Fruit fly (Drosophila melanogaster) whole organism, embryonic: ENCODE measurements around the gene Tim17a2.
A peak's percentile ranks its signal among the peaks of the same experiment; 100 is the strongest.

Source experiments
- ATbp ChIP-seq: fragments of 200-800 bp; sonication (Bioruptor generic); optimal IDR thresholded peaks from 2 replicates; lab custom pipeline; 2017; ENCODE audit warnings: missing biosample characterization, mild to moderate bottlenecking, missing genetic modification characterization, missing genetic modification reagents
- Adf1 ChIP-seq: fragments of 200-800 bp; sonication (Bioruptor generic); IDR thresholded peaks from 2 replicates; pipeline ENCODE4 v1.3.6; 2022; ENCODE audit warnings: missing biosample characterization, missing genetic modification characterization
- Awh ChIP-seq: fragments of 200-800 bp; sonication (Bioruptor generic); IDR thresholded peaks from 2 replicates; pipeline ENCODE4, ENCODE4 v1.3.6; 2022; ENCODE audit warnings: missing biosample characterization, missing genetic modification characterization
- CG11398 ChIP-seq: fragments of 200-800 bp; sonication (Bioruptor generic); optimal IDR thresholded peaks from 2 replicates; lab custom pipeline; 2016; ENCODE audit warnings: missing biosample characterization, missing genetic modification characterization
- CG11456 ChIP-seq: fragments of 200-800 bp; sonication (Bioruptor generic); IDR thresholded peaks from 3 replicates; pipeline ENCODE4 v1.3.6; 2022; ENCODE audit warnings: missing biosample characterization, missing genetic modification characterization
- CG11560 ChIP-seq: fragments of 200-800 bp; sonication (Bioruptor generic); IDR thresholded peaks from 3 replicates; pipeline ENCODE4 v1.3.6; 2022; ENCODE audit warnings: missing biosample characterization, missing genetic modification characterization
- CG12744 ChIP-seq: fragments of 200-800 bp; sonication (Bioruptor generic); optimal IDR thresholded peaks from 2 replicates; lab custom pipeline; 2016; ENCODE audit warnings: missing biosample characterization, missing genetic modification characterization
- CG15073 ChIP-seq: fragments of 200-800 bp; sonication (Bioruptor generic); optimal IDR thresholded peaks from 2 replicates; lab custom pipeline; 2016; ENCODE audit warnings: missing biosample characterization, missing genetic modification characterization
- CG1602 ChIP-seq: fragments of 200-800 bp; sonication (Bioruptor generic); optimal IDR thresholded peaks from 3 replicates; lab custom pipeline; 2016; ENCODE audit warnings: missing biosample characterization, missing genetic modification characterization
- CG17186 ChIP-seq: fragments of 200-800 bp; sonication (Bioruptor generic); optimal IDR thresholded peaks from 3 replicates; lab custom pipeline; 2017; ENCODE audit warnings: missing biosample characterization, missing genetic modification reagents, missing genetic modification characterization
- CG3065 ChIP-seq: fragments of 200-800 bp; sonication (Bioruptor generic); optimal IDR thresholded peaks from 2 replicates; lab custom pipeline; 2016; ENCODE audit warnings: missing biosample characterization, missing genetic modification characterization
- CG5180 ChIP-seq: fragments of 200-800 bp; sonication (Bioruptor generic); optimal IDR thresholded peaks from 3 replicates; lab custom pipeline; 2017; ENCODE audit warnings: missing biosample characterization, missing genetic modification characterization, mild to moderate bottlenecking, moderate library complexity, missing genetic modification reagents
- CG5953 ChIP-seq: fragments of 200-800 bp; sonication (Bioruptor generic); IDR thresholded peaks from 2 replicates; pipeline ENCODE4 v1.3.6; 2022; ENCODE audit warnings: missing biosample characterization, missing genetic modification characterization
- CG6765 ChIP-seq: fragments of 200-800 bp; sonication (Bioruptor generic); optimal IDR thresholded peaks from 3 replicates; lab custom pipeline; 2017; ENCODE audit warnings: missing biosample characterization, mild to moderate bottlenecking, missing genetic modification characterization
- CG7271 ChIP-seq: fragments of 200-800 bp; sonication (Bioruptor generic); optimal IDR thresholded peaks from 2 replicates; lab custom pipeline; 2018; ENCODE audit warnings: missing biosample characterization, mild to moderate bottlenecking, missing genetic modification characterization, moderate library complexity
- CG7745 ChIP-seq: fragments of 200-800 bp; sonication (Bioruptor generic); optimal IDR thresholded peaks from 2 replicates; lab custom pipeline; 2018; ENCODE audit warnings: missing biosample characterization, mild to moderate bottlenecking, missing genetic modification characterization, moderate library complexity
- CoRest ChIP-seq: fragments of 200-800 bp; sonication (Bioruptor generic); optimal IDR thresholded peaks from 3 replicates; lab custom pipeline; 2018; ENCODE audit warnings: missing biosample characterization, mild to moderate bottlenecking, missing genetic modification characterization, moderate library complexity
- Doc2 ChIP-seq: fragments of 200-800 bp; sonication (Bioruptor generic); IDR thresholded peaks from 2 replicates; pipeline ENCODE4 v1.3.6; 2022; ENCODE audit warnings: missing biosample characterization, missing genetic modification characterization
- Dref ChIP-seq: fragments of 200-800 bp; sonication (Bioruptor generic); IDR thresholded peaks from 2 replicates; pipeline ENCODE4 v1.3.6; 2022; ENCODE audit warnings: missing biosample characterization, missing genetic modification characterization
- HLH54F ChIP-seq: fragments of 200-800 bp; sonication (Bioruptor generic); optimal IDR thresholded peaks from 3 replicates; lab custom pipeline; 2016; ENCODE audit warnings: missing biosample characterization, missing genetic modification characterization
- Lhr ChIP-seq: fragments of 200-800 bp; sonication (Bioruptor generic); optimal IDR thresholded peaks from 3 replicates; lab custom pipeline; 2017; ENCODE audit warnings: mild to moderate bottlenecking, missing biosample characterization, missing genetic modification reagents, missing genetic modification characterization
- Lpt ChIP-seq: fragments of >200 bp; optimal IDR thresholded peaks from 2 replicates; lab custom pipeline; 2018; ENCODE audit warnings: missing biosample characterization, missing genetic modification characterization
- NC2α ChIP-seq: fragments of 200-800 bp; sonication (Bioruptor generic); optimal IDR thresholded peaks from 2 replicates; lab custom pipeline; 2016; ENCODE audit warnings: missing biosample characterization, missing genetic modification characterization
- Neu2 ChIP-seq: fragments of 200-800 bp; sonication (Bioruptor generic); optimal IDR thresholded peaks from 3 replicates; lab custom pipeline; 2016; ENCODE audit warnings: missing biosample characterization, missing genetic modification characterization, borderline replicate concordance
- Ssrp ChIP-seq: fragments of 200-800 bp; sonication (Bioruptor generic); optimal IDR thresholded peaks from 2 replicates; lab custom pipeline; 2018; ENCODE audit warnings: missing biosample characterization, mild to moderate bottlenecking, missing genetic modification characterization, moderate library complexity
- Vsx1 ChIP-seq: fragments of 200-800 bp; sonication (Bioruptor generic); optimal IDR thresholded peaks from 2 replicates; lab custom pipeline; 2017; ENCODE audit warnings: missing biosample characterization, mild to moderate bottlenecking, missing genetic modification characterization, missing genetic modification reagents
- abd-A ChIP-seq: fragments of 200-800 bp; sonication (Bioruptor generic); optimal IDR thresholded peaks from 3 replicates; lab custom pipeline; 2019; ENCODE audit warnings: missing biosample characterization, mild to moderate bottlenecking, missing genetic modification characterization, moderate library complexity
- az2 ChIP-seq: fragments of 200-800 bp; sonication (Bioruptor generic); optimal IDR thresholded peaks from 3 replicates; lab custom pipeline; 2016; ENCODE audit warnings: missing biosample characterization, missing genetic modification characterization
- chm ChIP-seq: fragments of 200-800 bp; sonication (Bioruptor generic); IDR thresholded peaks from 2 replicates; pipeline ENCODE4 v1.3.6; 2022; ENCODE audit warnings: missing biosample characterization, missing genetic modification characterization
- corto ChIP-seq: fragments of 200-800 bp; sonication (Bioruptor generic); optimal IDR thresholded peaks from 2 replicates; lab custom pipeline; 2016; ENCODE audit warnings: missing biosample characterization, mild to moderate bottlenecking, missing genetic modification characterization, moderate library complexity
- crc ChIP-seq: fragments of 200-800 bp; sonication (Bioruptor generic); optimal IDR thresholded peaks from 2 replicates; lab custom pipeline; 2016; ENCODE audit warnings: missing biosample characterization, missing genetic modification characterization
- emc ChIP-seq: fragments of 200-800 bp; sonication (Bioruptor generic); optimal IDR thresholded peaks from 2 replicates; lab custom pipeline; 2016; ENCODE audit warnings: missing biosample characterization, missing genetic modification characterization
- ems ChIP-seq: fragments of 200-800 bp; sonication (Bioruptor generic); optimal IDR thresholded peaks from 3 replicates; lab custom pipeline; 2016; ENCODE audit warnings: missing biosample characterization, missing genetic modification characterization
- en ChIP-seq: fragments of 200-800 bp; sonication (Bioruptor generic); optimal IDR thresholded peaks from 2 replicates; lab custom pipeline; 2016; ENCODE audit warnings: missing biosample characterization, missing genetic modification characterization
- eve ChIP-seq, 2 experiments: fragments of >200 bp; optimal IDR thresholded peaks; 2 replicates each; lab custom pipeline; 2017; ENCODE audit warnings: missing biosample characterization in 2 of 2, missing genetic modification characterization in 2 of 2
- fd3F ChIP-seq: fragments of 200-800 bp; sonication (Bioruptor generic); optimal IDR thresholded peaks from 2 replicates; lab custom pipeline; 2018; ENCODE audit warnings: missing biosample characterization, mild to moderate bottlenecking, missing genetic modification characterization, moderate library complexity
- fru ChIP-seq: fragments of >200 bp; optimal IDR thresholded peaks from 2 replicates; lab custom pipeline; 2017
- hb ChIP-seq: fragments of 200-800 bp; sonication (Bioruptor generic); IDR thresholded peaks from 3 replicates; pipeline ENCODE4 v1.3.6; 2022; ENCODE audit warnings: missing biosample characterization, missing genetic modification characterization; ENCODE audit not compliant: partially characterized antibody
- lmd ChIP-seq: fragments of 200-800 bp; sonication (Bioruptor generic); IDR thresholded peaks from 2 replicates; pipeline ENCODE4 v1.3.6; 2022; ENCODE audit warnings: missing biosample characterization, missing genetic modification characterization
- lola ChIP-seq, 3 experiments: fragments of >200 bp in 2 of 3; fragments of 200-800 bp in 1 of 3; sonication (Bioruptor generic) in 1 of 3; optimal IDR thresholded peaks; 2 replicates each; lab custom pipeline; 2017 to 2019; ENCODE audit warnings: missing biosample characterization in 3 of 3, missing genetic modification characterization in 3 of 3, mild to moderate bottlenecking in 1 of 3, moderate library complexity in 1 of 3
- lov ChIP-seq, 2 experiments: fragments of 200-800 bp in 1 of 2; fragments of >200 bp in 1 of 2; sonication (Bioruptor generic) in 1 of 2; IDR thresholded peaks in 1 of 2; optimal IDR thresholded peaks in 1 of 2; 2 replicates in 1 of 2; 3 replicates in 1 of 2; pipeline versions ENCODE4 v1.3.6 to Lab custom; 2017 to 2022; ENCODE audit warnings: missing biosample characterization in 1 of 2, missing genetic modification characterization in 1 of 2
- luna ChIP-seq: fragments of 200-800 bp; sonication (Bioruptor generic); optimal IDR thresholded peaks from 2 replicates; lab custom pipeline; 2016; ENCODE audit warnings: missing biosample characterization, missing genetic modification characterization
- oc ChIP-seq: fragments of 200-800 bp; sonication (Bioruptor generic); optimal IDR thresholded peaks from 2 replicates; lab custom pipeline; 2018; ENCODE audit warnings: missing biosample characterization, mild to moderate bottlenecking, missing genetic modification characterization, moderate library complexity
- org-1 ChIP-seq: fragments of 200-800 bp; sonication (Bioruptor generic); optimal IDR thresholded peaks from 2 replicates; lab custom pipeline; 2017; ENCODE audit warnings: missing biosample characterization, missing genetic modification characterization
- salm ChIP-seq: fragments of 200-800 bp; sonication (Bioruptor generic); optimal IDR thresholded peaks from 2 replicates; lab custom pipeline; 2018; ENCODE audit warnings: missing biosample characterization, mild to moderate bottlenecking, missing genetic modification characterization
- slp2 ChIP-seq: fragments of 200-800 bp; sonication (Bioruptor generic); optimal IDR thresholded peaks from 2 replicates; lab custom pipeline; 2016; ENCODE audit warnings: missing biosample characterization, missing genetic modification characterization
- ttk ChIP-seq: fragments of 200-800 bp; sonication (Bioruptor generic); IDR thresholded peaks from 2 replicates; pipeline ENCODE4 v2.1.2; 2022; ENCODE audit warnings: missing biosample characterization, missing genetic modification characterization
- vnd ChIP-seq: fragments of 200-800 bp; sonication (Bioruptor generic); IDR thresholded peaks from 3 replicates; pipeline ENCODE4 v1.3.6; 2022; ENCODE audit warnings: missing biosample characterization, missing genetic modification characterization; ENCODE audit not compliant: partially characterized antibody
- wek ChIP-seq: fragments of 200-800 bp; sonication (Bioruptor generic); optimal IDR thresholded peaks from 3 replicates; lab custom pipeline; 2018; ENCODE audit warnings: missing biosample characterization, mild to moderate bottlenecking, missing genetic modification characterization, moderate library complexity
- wor ChIP-seq: fragments of 200-800 bp; sonication (Bioruptor generic); IDR thresholded peaks from 2 replicates; pipeline ENCODE4 v1.3.6; 2022; ENCODE audit warnings: missing biosample characterization, missing genetic modification characterization

The Tim17a2 gene

dm6 chr3R:5232197-5232607 lies 30.3 kb downstream of the Tim17a2 start, which contains the start of the genes Kat60 and Mms19 (continued):
- peak; percentile 42 for TF ChIP-seq fd3F (GFP tag; lab: Kevin White, UChicago)
- TF ChIP-seq CG11560: peak; percentile 69; the same call in 2 of the 3 replicates
- TF ChIP-seq abd-A (tag; lab: Kevin White, UChicago): no peak
- TF ChIP-seq lov (optimal IDR thresholded peaks at IDR 0.05; lab: Kevin White, UChicago): no peak
- 0 out of 3 replicates have a peak, but pooled peaks have one; percentile 24 for TF ChIP-seq lov (GFP tag; IDR thresholded peaks at IDR 0.05; lab: Robert Waterston, UW)
- TF ChIP-seq Awh (GFP tag; lab: Robert Waterston, UW): no peak
- no peak for TF ChIP-seq fru (lab: Kevin White, UChicago)
- TF ChIP-seq CG1602 (GFP tag; lab: Kevin White, UChicago): peak; percentile 61
- peak; percentile 43 for TF ChIP-seq en (GFP tag; lab: Kevin White, UChicago)
- peak; percentile 6 for TF ChIP-seq CG12744 (GFP tag; lab: Kevin White, UChicago)
- TF ChIP-seq Dref (GFP tag; lab: Robert Waterston, UW): peak; percentile 92
- peak; percentile 68 for TF ChIP-seq Lhr (GFP tag; lab: Kevin White, UChicago)
- TF ChIP-seq eve (GFP tag; optimal IDR thresholded peaks at IDR 0.05; lab: Kevin White, UChicago): peak in 1 of 2 experiments; percentile 57
- TF ChIP-seq wek (GFP tag; lab: Kevin White, UChicago): no peak
- no peak for TF ChIP-seq luna
- no peak for TF ChIP-seq CG6765 (GFP tag; lab: Kevin White, UChicago)
- TF ChIP-seq org-1 (GFP tag; lab: Kevin White, UChicago): no peak
- TF ChIP-seq CG7271 (tag; lab: Kevin White, UChicago): peak; percentile 18
- peak; percentile 58 for TF ChIP-seq ttk (GFP tag; lab: Robert Waterston, UW)
- TF ChIP-seq lmd (GFP tag; lab: Robert Waterston, UW): peak; percentile 59
- peak; percentile 66 for TF ChIP-seq az2 (GFP tag; lab: Kevin White, UChicago)
- TF ChIP-seq Vsx1 (GFP tag; lab: Kevin White, UChicago): no peak
- no peak for TF ChIP-seq CG5953 (GFP tag; lab: Robert Waterston, UW)
- peak; percentile 45 for TF ChIP-seq emc
- peak; percentile 94 for TF ChIP-seq hb
- peak; percentile 22; the same call in 1 of the 2 replicates for TF ChIP-seq wor (GFP tag; lab: Robert Waterston, UW)
- TF ChIP-seq CG15073 (GFP tag; lab: Kevin White, UChicago): no peak
- peak in 1 of 3 experiments; percentile 61 for TF ChIP-seq lola (GFP tag; optimal IDR thresholded peaks at IDR 0.05; lab: Kevin White, UChicago)
- TF ChIP-seq slp2: no peak
- no peak for TF ChIP-seq Lpt (GFP tag; lab: Kevin White, UChicago)
- peak; percentile 50 for TF ChIP-seq ems (GFP tag; lab: Kevin White, UChicago)
- peak; percentile 47 for TF ChIP-seq CG3065
- peak; percentile 55 for TF ChIP-seq NC2α (GFP tag; lab: Kevin White, UChicago)
- TF ChIP-seq CG11456: peak; percentile 72; the same call in 2 of the 3 replicates
- TF ChIP-seq Neu2 (GFP tag; lab: Kevin White, UChicago): no peak
- no peak for TF ChIP-seq salm (tag; lab: Kevin White, UChicago)
- TF ChIP-seq crc (GFP tag; lab: Kevin White, UChicago): no peak
- TF ChIP-seq oc (tag; lab: Kevin White, UChicago): peak; percentile 26
- peak; percentile 32 for TF ChIP-seq chm (GFP tag; lab: Robert Waterston, UW)
- TF ChIP-seq CG11398 (GFP tag; lab: Kevin White, UChicago): no peak
- TF ChIP-seq ATbp (GFP tag; lab: Kevin White, UChicago): no peak
- no peak for TF ChIP-seq CG7745 (tag; lab: Kevin White, UChicago)
- TF ChIP-seq HLH54F: peak; percentile 75
- no peak for TF ChIP-seq Doc2 (GFP tag; lab: Robert Waterston, UW)
- TF ChIP-seq CoRest: peak; percentile 75
- TF ChIP-seq corto (GFP tag; lab: Kevin White, UChicago): no peak
- peak; percentile 28; the same call in 1 of the 2 replicates for TF ChIP-seq Adf1 (GFP tag; lab: Robert Waterston, UW)
- TF ChIP-seq vnd (GFP tag; lab: Robert Waterston, UW): peak; percentile 95
- TF ChIP-seq CG17186 (GFP tag; lab: Kevin White, UChicago): peak; percentile 91
- no peak for TF ChIP-seq CG5180 (GFP tag; lab: Kevin White, UChicago)
- peak; percentile 56 for TF ChIP-seq Ssrp (tag; lab: Kevin White, UChicago)
